Worm (Caenorhabditis elegans) whole organism, L4 larva: ENCODE measurements around the gene F55G11.10.

ENCODE experiments used
- D1046.2 ChIP-seq: fragments of 200-800 bp; sonication (Bioruptor generic); IDR thresholded peaks from 2 replicates; pipeline ENCODE4 v1.3.6; 2022; ENCODE audit warnings: missing genetic modification characterization, missing compliant biosample characterization
- F37D6.2 ChIP-seq: sonication (generic microtip); optimal IDR thresholded peaks from 2 replicates; lab custom pipeline; 2016; ENCODE audit warnings: mild to moderate bottlenecking, missing genetic modification characterization, missing compliant biosample characterization
- F44E2.7 ChIP-seq: fragments of 200-800 bp; sonication (Bioruptor generic); IDR thresholded peaks from 2 replicates; pipeline ENCODE4 v2.1.2; 2022; ENCODE audit warnings: missing genetic modification characterization, missing compliant biosample characterization
- ama-1 ChIP-seq: fragments of 150-350 bp; optimal IDR thresholded peaks from 2 replicates; lab custom pipeline; 2014; ENCODE audit warnings: inconsistent platforms, mixed read lengths
- arid-1 ChIP-seq: fragments of 200-800 bp; sonication (Bioruptor generic); conservative IDR thresholded peaks from 2 replicates; pipeline ENCODE4 v1.3.6; 2022; ENCODE audit warnings: missing genetic modification reagents, missing genetic modification characterization, missing compliant biosample characterization
- ceh-32 ChIP-seq: sonication (generic microtip); optimal IDR thresholded peaks from 2 replicates; lab custom pipeline; 2016; ENCODE audit warnings: mild to moderate bottlenecking, missing genetic modification characterization, missing compliant biosample characterization; ENCODE audit not compliant: poor library complexity
- ceh-62 ChIP-seq: sonication (generic microtip); optimal IDR thresholded peaks from 2 replicates; lab custom pipeline; 2017; ENCODE audit warnings: missing biosample characterization, missing genetic modification characterization
- ctbp-1 ChIP-seq: fragments of 200-800 bp; sonication (Bioruptor generic); IDR thresholded peaks from 2 replicates; pipeline ENCODE4 v1.3.6; 2022; ENCODE audit warnings: missing genetic modification reagents, missing genetic modification characterization, missing compliant biosample characterization
- daf-12 ChIP-seq: fragments of 150-350 bp; optimal IDR thresholded peaks from 2 replicates; lab custom pipeline; 2014; ENCODE audit warnings: missing biosample characterization, missing genetic modification reagents, missing genetic modification characterization
- daf-16 ChIP-seq, 3 experiments: sonication (generic microtip); optimal IDR thresholded peaks; 2 replicates each; lab custom pipeline; 2016 to 2017; ENCODE audit warnings: missing genetic modification characterization in 3 of 3, missing genetic modification reagents in 3 of 3, mild to moderate bottlenecking in 2 of 3, missing compliant biosample characterization in 2 of 3, missing biosample characterization in 1 of 3, moderate library complexity in 1 of 3
- dmd-6 ChIP-seq: fragments of 200-800 bp; sonication (Bioruptor generic); IDR thresholded peaks from 2 replicates; pipeline ENCODE4 v1.3.6; 2022; ENCODE audit warnings: missing genetic modification reagents, missing genetic modification characterization, missing compliant biosample characterization
- dmd-8 ChIP-seq: fragments of 200-800 bp; sonication (Bioruptor generic); IDR thresholded peaks from 2 replicates; pipeline ENCODE4 v1.3.6; 2022; ENCODE audit warnings: missing genetic modification characterization, missing compliant biosample characterization
- dpl-1 ChIP-seq: fragments of 150-350 bp; optimal IDR thresholded peaks from 2 replicates; lab custom pipeline; 2014; ENCODE audit warnings: missing biosample characterization, missing genetic modification reagents, missing genetic modification characterization
- dve-1 ChIP-seq: sonication (generic microtip); optimal IDR thresholded peaks from 2 replicates; lab custom pipeline; 2017; ENCODE audit warnings: antibody characterized with exemption, mild to moderate bottlenecking, missing genetic modification characterization, missing compliant biosample characterization; ENCODE audit not compliant: insufficient read depth
- fkh-10 ChIP-seq: fragments of 150-350 bp; optimal IDR thresholded peaks from 2 replicates; lab custom pipeline; 2014; ENCODE audit warnings: missing biosample characterization, missing genetic modification reagents, missing genetic modification characterization
- hlh-11 ChIP-seq: fragments of 200-800 bp; sonication (Bioruptor generic); optimal IDR thresholded peaks from 2 replicates; lab custom pipeline; 2018; ENCODE audit warnings: mild to moderate bottlenecking, missing genetic modification characterization, missing compliant biosample characterization
- hmg-1.1 ChIP-seq: fragments of 200-800 bp; sonication (Bioruptor generic); IDR thresholded peaks from 2 replicates; pipeline ENCODE4 v1.3.6; 2022; ENCODE audit warnings: missing genetic modification reagents, missing genetic modification characterization, missing compliant biosample characterization
- lim-7 ChIP-seq: fragments of 200-800 bp; sonication (Bioruptor generic); IDR thresholded peaks from 2 replicates; pipeline ENCODE4 v1.3.6; 2022; ENCODE audit warnings: missing genetic modification characterization, missing compliant biosample characterization
- lin-13 ChIP-seq: fragments of 150-350 bp; optimal IDR thresholded peaks from 2 replicates; lab custom pipeline; 2014; ENCODE audit warnings: missing biosample characterization, missing genetic modification reagents, missing genetic modification characterization
- lin-29 ChIP-seq: fragments of 200-800 bp; sonication (Bioruptor generic); IDR thresholded peaks from 2 replicates; pipeline ENCODE4 v1.3.6; 2022; ENCODE audit warnings: missing genetic modification reagents, missing genetic modification characterization, missing compliant biosample characterization
- madf-9 ChIP-seq: fragments of 200-800 bp; sonication (Bioruptor generic); conservative IDR thresholded peaks from 2 replicates; pipeline ENCODE4 v1.3.6; 2022; ENCODE audit warnings: missing genetic modification reagents, missing genetic modification characterization, missing compliant biosample characterization
- nhr-28 ChIP-seq: fragments of 150-350 bp; optimal IDR thresholded peaks from 2 replicates; lab custom pipeline; 2014; ENCODE audit warnings: missing biosample characterization, missing genetic modification characterization
- nhr-42 ChIP-seq: fragments of 200-800 bp; sonication (Bioruptor generic); IDR thresholded peaks from 2 replicates; pipeline ENCODE4 v1.3.6; 2022; ENCODE audit warnings: missing genetic modification characterization, missing compliant biosample characterization
- nhr-6 ChIP-seq: fragments of 150-350 bp; optimal IDR thresholded peaks from 2 replicates; lab custom pipeline; 2014; ENCODE audit warnings: missing biosample characterization, missing genetic modification characterization
- nhr-76 ChIP-seq: fragments of 150-350 bp; optimal IDR thresholded peaks from 2 replicates; lab custom pipeline; 2014; ENCODE audit warnings: missing biosample characterization, missing genetic modification characterization
- pha-4 ChIP-seq, 2 experiments: fragments of 150-350 bp in 1 of 2; fragments of 200-800 bp in 1 of 2; sonication (Bioruptor generic) in 1 of 2; IDR thresholded peaks in 1 of 2; optimal IDR thresholded peaks in 1 of 2; 2 replicates each; pipeline versions ENCODE4 v1.3.6 to Lab custom; 2014 to 2022; ENCODE audit warnings: missing genetic modification characterization in 2 of 2, missing genetic modification reagents in 2 of 2, missing biosample characterization in 1 of 2, missing compliant biosample characterization in 1 of 2
- php-3 ChIP-seq: fragments of 200-800 bp; sonication (Bioruptor generic); IDR thresholded peaks from 2 replicates; pipeline ENCODE4 v1.3.6; 2022; ENCODE audit warnings: missing genetic modification reagents, missing genetic modification characterization, missing compliant biosample characterization
- pqm-1 ChIP-seq: sonication (generic microtip); optimal IDR thresholded peaks from 2 replicates; lab custom pipeline; 2017; ENCODE audit warnings: missing biosample characterization, missing genetic modification characterization
- saeg-2 ChIP-seq: fragments of 200-800 bp; sonication (Bioruptor generic); IDR thresholded peaks from 2 replicates; pipeline ENCODE4 v1.3.6; 2022; ENCODE audit warnings: missing genetic modification reagents, missing genetic modification characterization, missing compliant biosample characterization
- skn-1 ChIP-seq: fragments of 150-350 bp; optimal IDR thresholded peaks from 2 replicates; lab custom pipeline; 2014; ENCODE audit warnings: missing biosample characterization, missing genetic modification characterization
- snpc-1.2 ChIP-seq: fragments of 200-800 bp; sonication (Bioruptor generic); IDR thresholded peaks from 2 replicates; pipeline ENCODE4 v1.3.6; 2022; ENCODE audit warnings: missing genetic modification reagents, missing genetic modification characterization, missing compliant biosample characterization
- unc-62 ChIP-seq, 3 experiments: fragments of 150-350 bp in 1 of 3; sonication (generic microtip); optimal IDR thresholded peaks in 2 of 3; peaks in 1 of 3; 1 replicate in 1 of 3; 2 replicates in 2 of 3; lab custom pipeline; 2014 to 2017; ENCODE audit warnings: missing biosample characterization in 3 of 3, missing genetic modification characterization in 3 of 3, missing genetic modification reagents in 3 of 3, missing genotype in 1 of 3

The F55G11.10 gene

ce11 chrIV:12957730-12958129, 9.2 kb downstream of the F55G11.10 start, which contains the start of gene F55G11.6:
TSS of gene F55G11.6 (plus strand) at chrIV:12958030.
- TF ChIP-seq lin-29 (GFP tag; lab: Robert Waterston, UW) (no peak), madf-9 (no peak), hmg-1.1 (no peak), ceh-32 (tag; lab: Kevin White, UChicago) (no peak), saeg-2 (GFP tag; lab: Robert Waterston, UW) (no peak), fkh-10 (GFP tag; lab: Kevin White, UChicago) (no peak), php-3 (no peak), F37D6.2 (tag; lab: Kevin White, UChicago) (no peak), snpc-1.2 (no peak)
- TF ChIP-seq, all 104 proteins: peak for 0

ce11 chrIV:12960136-12960535, 11.6 kb downstream of the F55G11.10 start, which contains the start of gene F55G11.7:
TSS of gene F55G11.7 (plus strand) at chrIV:12960436.
- TF ChIP-seq unc-62 (GFP tag; optimal IDR thresholded peaks at IDR 0.05 in 1 of 2; lab: Kevin White, UChicago) = peak in 1 of 2 experiments; percentile 39
- TF ChIP-seq unc-62 (tag; optimal IDR thresholded peaks at IDR 0.05; lab: Kevin White, UChicago) = no peak
- no peak for TF ChIP-seq arid-1 (GFP tag; lab: Robert Waterston, UW)

- TF ChIP-seq nhr-6 (tag; lab: Kevin White, UChicago) = peak; percentile 82
- TF ChIP-seq nhr-42 (GFP tag; lab: Robert Waterston, UW) = no peak
- 0 out of 2 replicates have a peak, but pooled peaks have one; percentile 20 for TF ChIP-seq dmd-6 (GFP tag; lab: Robert Waterston, UW)
- TF ChIP-seq daf-12 (tag; lab: Kevin White, UChicago) = no peak
- peak; percentile 84 for TF ChIP-seq pqm-1 (tag; lab: Kevin White, UChicago)
- no peak for TF ChIP-seq daf-16 (GFP tag; optimal IDR thresholded peaks at IDR 0.05; lab: Kevin White, UChicago)
- TF ChIP-seq daf-16 (tag; optimal IDR thresholded peaks at IDR 0.05; lab: Kevin White, UChicago) = peak; percentile 94
- no peak for TF ChIP-seq ceh-62 (tag; lab: Kevin White, UChicago)
- TF ChIP-seq nhr-28 (tag; lab: Kevin White, UChicago) = peak; percentile 62
- TF ChIP-seq lim-7 (GFP tag; lab: Robert Waterston, UW) = no peak
Measured at ce11 chrIV:12962564-12962963, 14.0 kb downstream of the F55G11.10 start, which contains the start of gene F55G11.8. TSS of gene F55G11.8 (plus strand) at chrIV:12962808.

ce11 chrIV:12964648-12965047, 16.1 kb downstream of the F55G11.10 start:
- TF ChIP-seq hmg-1.1 (no peak), dmd-6 (GFP tag; lab: Robert Waterston, UW) (peak; percentile 62), nhr-28 (tag; lab: Kevin White, UChicago) (peak; percentile 20), ama-1 (lab: Kevin White, UChicago) (no peak), pqm-1 (tag; lab: Kevin White, UChicago) (peak; percentile 43), nhr-76 (no peak), pha-4 (GFP tag; IDR thresholded peaks at IDR 0.05; lab: Robert Waterston, UW) (no peak), pha-4 (tag; optimal IDR thresholded peaks at IDR 0.05; lab: Kevin White, UChicago) (no peak), hlh-11 (tag; lab: Kevin White, UChicago) (peak; percentile 1), unc-62 (GFP tag; optimal IDR thresholded peaks at IDR 0.05 in 1 of 2; lab: Kevin White, UChicago) (peak in 1 of 2 experiments; percentile 20), unc-62 (tag; optimal IDR thresholded peaks at IDR 0.05; lab: Kevin White, UChicago) (no peak), D1046.2 (GFP tag; lab: Robert Waterston, UW) (no peak), ctbp-1 (no peak), lin-29 (GFP tag; lab: Robert Waterston, UW) (no peak), madf-9 (no peak), dpl-1 (GFP tag; lab: Kevin White, UChicago) (no peak), F44E2.7 (GFP tag; lab: Robert Waterston, UW) (no peak), dve-1 (tag; lab: Kevin White, UChicago) (peak; percentile 21), skn-1 (tag; lab: Kevin White, UChicago) (no peak), lin-13 (no peak), dmd-8 (GFP tag; lab: Robert Waterston, UW) (no peak)
